Fruit fly (Drosophila melanogaster) whole organism, adult: ENCODE results near the gene CG7706.

ENCODE experiments used
- CG11617 ChIP-seq: fragments of 200-800 bp; sonication (Bioruptor generic); optimal IDR thresholded peaks from 2 replicates; lab custom pipeline; 2017; ENCODE audit warnings: mild to moderate bottlenecking, missing biosample characterization, missing genetic modification reagents, missing genetic modification characterization
- CG12768 ChIP-seq: fragments of 200-800 bp; sonication (Bioruptor generic); optimal IDR thresholded peaks from 2 replicates; lab custom pipeline; 2017; ENCODE audit warnings: missing biosample characterization, missing genetic modification characterization, mild to moderate bottlenecking, moderate library complexity, missing genetic modification reagents
- CG14711 ChIP-seq: fragments of 200-800 bp; sonication (Bioruptor generic); optimal IDR thresholded peaks from 2 replicates; lab custom pipeline; 2018; ENCODE audit warnings: missing biosample characterization, mild to moderate bottlenecking, missing genetic modification characterization, moderate library complexity
- CG1620 ChIP-seq: fragments of 200-800 bp; sonication (Bioruptor generic); optimal IDR thresholded peaks from 2 replicates; lab custom pipeline; 2016; ENCODE audit warnings: missing biosample characterization, missing genetic modification characterization
- CG33017 ChIP-seq: fragments of 200-800 bp; sonication (Bioruptor generic); optimal IDR thresholded peaks from 2 replicates; lab custom pipeline; 2018; ENCODE audit warnings: missing biosample characterization, mild to moderate bottlenecking, missing genetic modification characterization, moderate library complexity
- CG5204 ChIP-seq: fragments of 200-800 bp; sonication (Bioruptor generic); optimal IDR thresholded peaks from 2 replicates; lab custom pipeline; 2016; ENCODE audit warnings: missing biosample characterization, missing genetic modification characterization
- CG7045 ChIP-seq: fragments of 200-800 bp; sonication (Bioruptor generic); optimal IDR thresholded peaks from 2 replicates; lab custom pipeline; 2017; ENCODE audit warnings: missing biosample characterization, mild to moderate bottlenecking, missing genetic modification characterization
- CG7101 ChIP-seq: fragments of 200-800 bp; sonication (Bioruptor generic); optimal IDR thresholded peaks from 2 replicates; lab custom pipeline; 2018; ENCODE audit warnings: missing biosample characterization, mild to moderate bottlenecking, missing genetic modification characterization, moderate library complexity
- Clk ChIP-seq: fragments of 200-800 bp; sonication (Bioruptor generic); optimal IDR thresholded peaks from 2 replicates; lab custom pipeline; 2017; ENCODE audit warnings: missing biosample characterization, missing genetic modification characterization
- Crg-1 ChIP-seq: fragments of 200-800 bp; sonication (Bioruptor generic); optimal IDR thresholded peaks from 2 replicates; lab custom pipeline; 2016; ENCODE audit warnings: missing biosample characterization, missing genetic modification characterization
- Hr96 ChIP-seq: fragments of 200-800 bp; sonication (Bioruptor generic); optimal IDR thresholded peaks from 2 replicates; lab custom pipeline; 2016; ENCODE audit warnings: missing biosample characterization, missing genetic modification characterization
- Mnt ChIP-seq: fragments of 200-800 bp; sonication (Bioruptor generic); optimal IDR thresholded peaks from 2 replicates; lab custom pipeline; 2016; ENCODE audit warnings: missing biosample characterization, mild to moderate bottlenecking, missing genetic modification characterization
- bab1 ChIP-seq: fragments of 200-800 bp; sonication (Bioruptor generic); optimal IDR thresholded peaks from 3 replicates; lab custom pipeline; 2019; ENCODE audit warnings: missing biosample characterization, mild to moderate bottlenecking, missing genetic modification characterization, moderate library complexity
- cic ChIP-seq: fragments of 200-800 bp; sonication (Bioruptor generic); optimal IDR thresholded peaks from 2 replicates; lab custom pipeline; 2017; ENCODE audit warnings: missing biosample characterization, mild to moderate bottlenecking, missing genetic modification characterization, moderate library complexity
- cnc ChIP-seq, 2 experiments: fragments of >200 bp; optimal IDR thresholded peaks; 2 replicates each; lab custom pipeline; 2017
- kay ChIP-seq: fragments of 200-800 bp; sonication (Bioruptor generic); peaks from one replicate; lab custom pipeline; 2016; ENCODE audit warnings: missing biosample characterization, missing genetic modification characterization, borderline replicate concordance
- ovo ChIP-seq: fragments of 200-800 bp; sonication (Bioruptor generic); optimal IDR thresholded peaks from 2 replicates; lab custom pipeline; 2016; ENCODE audit warnings: missing biosample characterization, missing genetic modification characterization
- pad ChIP-seq: fragments of 200-800 bp; sonication (Bioruptor generic); optimal IDR thresholded peaks from 3 replicates; lab custom pipeline; 2017; ENCODE audit warnings: missing biosample characterization, missing genetic modification characterization, mild to moderate bottlenecking, moderate library complexity, missing genetic modification reagents
- tj ChIP-seq: fragments of 200-800 bp; sonication (Bioruptor generic); optimal IDR thresholded peaks from 3 replicates; lab custom pipeline; 2017; ENCODE audit warnings: missing biosample characterization, mild to moderate bottlenecking, missing genetic modification characterization, moderate library complexity
- toe ChIP-seq: fragments of 200-800 bp; sonication (Bioruptor generic); optimal IDR thresholded peaks from 2 replicates; lab custom pipeline; 2016; ENCODE audit warnings: missing biosample characterization, missing genetic modification characterization

Gene CG7706

DNA sequence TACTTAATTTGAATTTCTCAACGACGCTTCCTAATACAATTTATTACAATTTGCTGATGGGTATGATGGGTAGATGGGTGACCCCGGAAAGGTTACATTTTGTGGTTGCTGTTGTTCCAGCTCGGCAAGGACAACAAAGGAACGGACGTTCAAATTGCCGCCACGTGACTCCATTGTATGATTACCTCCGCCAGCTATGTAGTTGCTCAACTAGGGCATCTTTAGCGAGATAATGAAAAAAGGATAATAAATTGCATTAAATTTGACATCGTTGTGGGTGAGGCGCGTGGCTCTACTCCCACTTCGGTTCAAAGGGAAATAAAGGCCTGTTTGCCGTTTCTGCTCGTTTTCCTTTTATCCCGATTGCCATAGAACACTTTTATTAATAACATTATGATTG lies 43.8 kb downstream of the CG7706 start:
- no peak for TF ChIP-seq CG7101 (tag; lab: Kevin White, UChicago)
- no peak for TF ChIP-seq toe (GFP tag; lab: Kevin White, UChicago)
- no peak for TF ChIP-seq CG14711 (tag; lab: Kevin White, UChicago)
- no peak for TF ChIP-seq CG7045
- TF ChIP-seq Crg-1 (GFP tag; lab: Kevin White, UChicago): no peak
- TF ChIP-seq cic (GFP tag; lab: Kevin White, UChicago): no peak
- no peak for TF ChIP-seq CG5204 (GFP tag; lab: Kevin White, UChicago)
- no peak for TF ChIP-seq bab1 (GFP tag; lab: Kevin White, UChicago)
- no peak for TF ChIP-seq CG33017 (tag; lab: Kevin White, UChicago)
- no peak for TF ChIP-seq Clk (GFP tag; lab: Kevin White, UChicago)
- no peak for TF ChIP-seq cnc (optimal IDR thresholded peaks at IDR 0.05; lab: Kevin White, UChicago)
- TF ChIP-seq tj (GFP tag; lab: Kevin White, UChicago): no peak

DNA sequence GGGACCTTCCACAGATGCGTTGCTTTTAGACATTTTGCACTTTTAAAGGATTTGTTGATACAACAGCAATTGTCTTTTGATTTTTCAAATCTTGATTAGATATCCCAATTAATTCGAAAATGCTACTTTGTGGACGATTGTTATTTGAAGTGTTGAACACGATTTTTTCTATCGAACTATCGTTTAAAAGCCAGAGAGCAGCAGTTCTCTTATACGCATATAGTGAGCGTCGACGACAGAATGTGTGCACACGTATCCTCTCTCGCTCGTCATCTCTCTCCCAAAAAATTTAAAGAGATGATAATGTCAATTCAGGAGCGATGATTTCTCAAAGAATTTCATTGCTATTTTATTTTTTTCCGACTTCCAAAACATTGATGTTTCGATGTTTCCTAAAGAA lies 44.9 kb downstream of the CG7706 start, which contains the start of gene CG34283:
Gene CG34283 (minus strand): TSS at position 101 of the 400 bp plus-strand sequence.
- TF ChIP-seq CG7045: no peak
- no peak for TF ChIP-seq cnc (optimal IDR thresholded peaks at IDR 0.05; lab: Kevin White, UChicago)
- TF ChIP-seq CG5204 (GFP tag; lab: Kevin White, UChicago): no peak
- TF ChIP-seq tj (GFP tag; lab: Kevin White, UChicago): no peak
- no peak for TF ChIP-seq pad (GFP tag; lab: Kevin White, UChicago)
- no peak for TF ChIP-seq toe (GFP tag; lab: Kevin White, UChicago)
- TF ChIP-seq Mnt (GFP tag; lab: Kevin White, UChicago): no peak
- no peak for TF ChIP-seq Hr96
- no peak for TF ChIP-seq cic (GFP tag; lab: Kevin White, UChicago)
- TF ChIP-seq bab1 (GFP tag; lab: Kevin White, UChicago): no peak
- TF ChIP-seq kay (GFP tag; lab: Kevin White, UChicago): no peak
- TF ChIP-seq CG14711 (tag; lab: Kevin White, UChicago): no peak
- TF ChIP-seq CG11617 (GFP tag; lab: Kevin White, UChicago): no peak
- no peak for TF ChIP-seq CG1620
- no peak for TF ChIP-seq ovo (GFP tag; lab: Kevin White, UChicago)
- TF ChIP-seq CG7101 (tag; lab: Kevin White, UChicago): no peak
- TF ChIP-seq CG12768 (GFP tag; lab: Kevin White, UChicago): no peak

DNA sequence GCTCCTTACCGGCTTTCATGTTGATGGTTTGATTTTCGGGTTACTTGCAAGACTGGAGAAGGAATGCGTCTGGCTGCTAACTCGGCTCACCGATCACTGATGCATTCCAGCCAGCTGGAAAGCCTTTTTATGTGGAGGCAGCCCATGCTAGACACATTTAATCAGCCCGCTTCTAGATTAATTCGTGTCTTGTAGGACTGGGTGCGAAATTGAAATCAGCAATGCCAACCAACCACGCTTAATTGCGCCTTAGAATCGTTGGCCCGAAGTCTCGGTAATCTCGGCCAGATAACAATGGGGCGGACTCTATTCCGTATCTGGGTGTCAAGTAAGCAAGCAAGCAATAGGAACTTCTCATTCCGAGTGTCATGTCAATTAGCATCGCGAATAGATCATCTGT lies 48.7 kb downstream of the CG7706 start, which contains the start of gene CG7714:
Gene CG7714 (minus strand): TSS at position 101 of the 400 bp plus-strand sequence.
- TF ChIP-seq cnc (optimal IDR thresholded peaks at IDR 0.05; lab: Kevin White, UChicago): no peak
- no peak for TF ChIP-seq pad (GFP tag; lab: Kevin White, UChicago)
- TF ChIP-seq toe (GFP tag; lab: Kevin White, UChicago): no peak
- TF ChIP-seq Crg-1 (GFP tag; lab: Kevin White, UChicago): no peak
- TF ChIP-seq cic (GFP tag; lab: Kevin White, UChicago): no peak
- no peak for TF ChIP-seq CG5204 (GFP tag; lab: Kevin White, UChicago)
- TF ChIP-seq CG14711 (tag; lab: Kevin White, UChicago): no peak
- no peak for TF ChIP-seq Mnt (GFP tag; lab: Kevin White, UChicago)
- TF ChIP-seq ovo (GFP tag; lab: Kevin White, UChicago): no peak
- TF ChIP-seq CG11617 (GFP tag; lab: Kevin White, UChicago): no peak
- no peak for TF ChIP-seq CG12768 (GFP tag; lab: Kevin White, UChicago)
- no peak for TF ChIP-seq CG7101 (tag; lab: Kevin White, UChicago)
- no peak for TF ChIP-seq kay (GFP tag; lab: Kevin White, UChicago)
- TF ChIP-seq CG7045: no peak
- no peak for TF ChIP-seq CG1620
- TF ChIP-seq tj (GFP tag; lab: Kevin White, UChicago): no peak
- TF ChIP-seq Clk (GFP tag; lab: Kevin White, UChicago): no peak
- TF ChIP-seq bab1 (GFP tag; lab: Kevin White, UChicago): no peak
- no peak for TF ChIP-seq CG33017 (tag; lab: Kevin White, UChicago)

DNA sequence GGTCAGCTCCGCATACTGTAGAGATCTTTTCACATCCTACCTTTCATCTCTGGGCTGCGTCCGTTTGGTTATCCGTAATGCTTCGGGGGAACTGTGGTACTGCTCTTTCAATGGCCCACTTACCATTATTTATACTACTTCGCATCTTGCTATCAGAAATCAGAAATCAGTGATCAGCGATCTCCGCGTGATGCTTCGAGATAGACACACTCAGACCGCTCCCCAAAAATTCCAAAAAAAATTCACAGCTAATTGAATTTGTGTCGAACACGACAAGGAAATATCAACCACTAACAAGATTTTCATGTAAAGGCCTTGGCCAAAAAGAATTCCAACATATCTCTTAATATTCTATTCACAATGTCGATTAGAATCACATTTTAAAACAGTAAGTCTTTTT lies 50.8 kb downstream of the CG7706 start, which contains the start of gene CG7715:
Gene CG7715 (minus strand): TSS at position 101 of the 400 bp plus-strand sequence.
- no peak for TF ChIP-seq CG7045
- no peak for TF ChIP-seq CG12768 (GFP tag; lab: Kevin White, UChicago)
- no peak for TF ChIP-seq CG33017 (tag; lab: Kevin White, UChicago)
- TF ChIP-seq Mnt (GFP tag; lab: Kevin White, UChicago): no peak
- TF ChIP-seq tj (GFP tag; lab: Kevin White, UChicago): no peak
- no peak for TF ChIP-seq cic (GFP tag; lab: Kevin White, UChicago)
- TF ChIP-seq Crg-1 (GFP tag; lab: Kevin White, UChicago): no peak
- no peak for TF ChIP-seq CG11617 (GFP tag; lab: Kevin White, UChicago)
- no peak for TF ChIP-seq kay (GFP tag; lab: Kevin White, UChicago)
- TF ChIP-seq Clk (GFP tag; lab: Kevin White, UChicago): no peak
- no peak for TF ChIP-seq CG14711 (tag; lab: Kevin White, UChicago)
- no peak for TF ChIP-seq bab1 (GFP tag; lab: Kevin White, UChicago)
- TF ChIP-seq ovo (GFP tag; lab: Kevin White, UChicago): no peak
- TF ChIP-seq Hr96: no peak
- no peak for TF ChIP-seq CG7101 (tag; lab: Kevin White, UChicago)
- no peak for TF ChIP-seq CG5204 (GFP tag; lab: Kevin White, UChicago)
- no peak for TF ChIP-seq cnc (optimal IDR thresholded peaks at IDR 0.05; lab: Kevin White, UChicago)
- TF ChIP-seq toe (GFP tag; lab: Kevin White, UChicago): no peak
